Fruit fly (Drosophila melanogaster) whole organism, prepupa: Measurements from ENCODE around the gene CG31109.

Experiments used
- CG10631 ChIP-seq: fragments of 200-800 bp; sonication (Bioruptor generic); optimal IDR thresholded peaks from 2 replicates; lab custom pipeline; 2016; ENCODE audit warnings: missing biosample characterization, missing genetic modification characterization
- CG11294 ChIP-seq: fragments of 200-800 bp; sonication (Bioruptor generic); IDR thresholded peaks from 2 replicates; pipeline ENCODE4 v1.3.6; 2022; ENCODE audit warnings: missing biosample characterization, missing genetic modification characterization
- CG4318 ChIP-seq: fragments of 200-800 bp; sonication (Bioruptor generic); optimal IDR thresholded peaks from 3 replicates; lab custom pipeline; 2017; ENCODE audit warnings: missing biosample characterization, mild to moderate bottlenecking, missing genetic modification characterization
- CG6163 ChIP-seq: fragments of 200-800 bp; sonication (Bioruptor generic); IDR thresholded peaks from 3 replicates; pipeline ENCODE4 v1.3.6; 2022; ENCODE audit warnings: missing biosample characterization, missing genetic modification characterization
- CG6792 ChIP-seq: fragments of 200-800 bp; sonication (Bioruptor generic); optimal IDR thresholded peaks from 3 replicates; lab custom pipeline; 2016; ENCODE audit warnings: missing biosample characterization, missing genetic modification characterization
- CG6854 ChIP-seq: fragments of 200-800 bp; sonication (Bioruptor generic); optimal IDR thresholded peaks from 2 replicates; lab custom pipeline; 2017; ENCODE audit warnings: missing biosample characterization, mild to moderate bottlenecking, missing genetic modification characterization
- Hr4 ChIP-seq: fragments of 200-800 bp; sonication (Bioruptor generic); optimal IDR thresholded peaks from 3 replicates; lab custom pipeline; 2016; ENCODE audit warnings: missing biosample characterization, missing genetic modification characterization
- Smox ChIP-seq: fragments of 200-800 bp; sonication (Bioruptor generic); optimal IDR thresholded peaks from 3 replicates; lab custom pipeline; 2016; ENCODE audit warnings: missing biosample characterization, missing genetic modification characterization
- Sox102F ChIP-seq: fragments of 200-800 bp; sonication (Bioruptor generic); optimal IDR thresholded peaks from 2 replicates; lab custom pipeline; 2016; ENCODE audit warnings: missing biosample characterization, mild to moderate bottlenecking, missing genetic modification characterization
- Sox15 ChIP-seq: fragments of 200-800 bp; sonication (Bioruptor generic); optimal IDR thresholded peaks from 3 replicates; lab custom pipeline; 2016; ENCODE audit warnings: missing biosample characterization, missing genetic modification characterization

DNA sequence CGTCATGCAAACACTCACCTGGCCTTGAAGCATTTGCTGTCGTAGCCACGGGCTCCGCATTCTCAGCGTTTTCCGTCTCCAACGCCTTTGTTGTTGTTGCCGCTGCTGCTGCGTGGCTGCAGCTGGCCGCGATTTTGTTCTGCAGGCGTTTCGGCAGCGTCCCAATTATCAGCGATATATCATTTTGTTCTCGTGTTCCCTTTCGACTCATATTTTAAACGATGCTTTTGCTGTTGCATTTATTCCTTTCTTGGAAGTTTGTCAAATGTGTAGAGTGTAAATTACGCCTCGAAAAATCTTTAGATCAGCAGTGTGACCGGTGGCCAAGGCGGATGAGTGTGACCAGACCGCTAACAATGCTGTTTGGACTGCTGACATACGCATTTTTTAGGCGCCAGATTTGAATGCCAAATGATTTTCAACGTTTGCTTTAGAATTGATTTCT is 21.3 kb downstream of the CG31109 start, which contains the start of gene Smg6:
- TF ChIP-seq Sox102F, result no peak
- no peak for TF ChIP-seq CG6854 (GFP tag; lab: Kevin White, UChicago)
- no peak for TF ChIP-seq CG11294
- TF ChIP-seq CG10631, result no peak
- TF ChIP-seq Smox (GFP tag; lab: Kevin White, UChicago), result no peak
- no peak for TF ChIP-seq CG6792 (GFP tag; lab: Kevin White, UChicago)
- no peak for TF ChIP-seq Hr4 (GFP tag; lab: Kevin White, UChicago)
- no peak for TF ChIP-seq Sox15 (GFP tag; lab: Kevin White, UChicago)
- no peak for TF ChIP-seq CG4318 (GFP tag; lab: Kevin White, UChicago)
- no peak for TF ChIP-seq CG6163 (GFP tag; lab: Robert Waterston, UW)
